Worm (Caenorhabditis elegans) whole organism, mixed stage, embryonic: ENCODE results near the gene hex-3.

Experiments
- blmp-1 ChIP-seq: fragments of 150-350 bp; optimal IDR thresholded peaks from 2 replicates; lab custom pipeline; 2014; ENCODE audit warnings: missing biosample characterization, missing genetic modification characterization
- ceh-43 ChIP-seq: fragments of 200-800 bp; sonication (Bioruptor generic); optimal IDR thresholded peaks from 2 replicates; lab custom pipeline; 2018; ENCODE audit warnings: mild to moderate bottlenecking, missing genetic modification characterization, moderate library complexity, missing compliant biosample characterization
- ceh-83 ChIP-seq: fragments of 200-800 bp; sonication (Bioruptor generic); optimal IDR thresholded peaks from 2 replicates; lab custom pipeline; 2018; ENCODE audit warnings: mild to moderate bottlenecking, missing genetic modification characterization, missing compliant biosample characterization
- cnd-1 ChIP-seq: fragments of 200-800 bp; sonication (Bioruptor generic); optimal IDR thresholded peaks from 2 replicates; lab custom pipeline; 2018; ENCODE audit warnings: mild to moderate bottlenecking, missing genetic modification characterization, missing compliant biosample characterization
- elt-1 ChIP-seq: sonication (generic microtip); optimal IDR thresholded peaks from 2 replicates; lab custom pipeline; 2017; ENCODE audit warnings: missing genetic modification characterization, mild to moderate bottlenecking, missing compliant biosample characterization, antibody characterized with exemption, moderate library complexity, borderline replicate concordance; ENCODE audit not compliant: insufficient read depth
- nhr-76 ChIP-seq: sonication (generic microtip); optimal IDR thresholded peaks from 2 replicates; lab custom pipeline; 2017; ENCODE audit warnings: missing biosample characterization, missing genetic modification characterization
- ztf-11 ChIP-seq: fragments of 150-350 bp; optimal IDR thresholded peaks from 2 replicates; lab custom pipeline; 2014; ENCODE audit warnings: missing biosample characterization, missing genetic modification characterization

DNA sequence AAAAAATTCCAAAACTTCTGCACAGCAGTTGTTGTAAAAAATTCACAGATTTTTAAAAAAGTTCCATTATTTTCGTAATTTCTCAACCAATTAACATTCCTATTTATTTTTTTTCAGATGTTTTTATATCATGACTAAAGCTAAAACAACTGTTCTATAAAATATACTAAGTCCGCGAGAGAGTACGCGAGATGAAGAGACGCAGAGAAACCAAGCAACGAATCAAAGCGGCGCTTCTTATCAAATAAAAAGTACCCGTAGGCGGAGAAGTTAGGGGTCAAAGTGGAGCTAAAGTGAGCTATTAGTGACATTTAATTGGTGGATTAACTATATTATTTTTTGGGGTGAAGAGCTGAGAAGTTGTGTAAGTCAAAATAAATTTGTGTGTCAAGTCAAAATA lies 16.4 kb upstream of the hex-3 start, which contains the start of gene sbsp-1:
- TF ChIP-seq ztf-11 (tag; lab: Kevin White, UChicago) (no peak), nhr-76 (no peak), blmp-1 (tag; lab: Kevin White, UChicago) (no peak), ceh-83 (GFP tag; lab: Kevin White, UChicago) (no peak), ceh-43 (GFP tag; lab: Kevin White, UChicago) (no peak), elt-1 (tag; lab: Kevin White, UChicago) (no peak), cnd-1 (tag; lab: Kevin White, UChicago) (no peak)
